Worm (Caenorhabditis elegans): ENCODE results near the gene F55D1.1.

Gene F55D1.1

DNA sequence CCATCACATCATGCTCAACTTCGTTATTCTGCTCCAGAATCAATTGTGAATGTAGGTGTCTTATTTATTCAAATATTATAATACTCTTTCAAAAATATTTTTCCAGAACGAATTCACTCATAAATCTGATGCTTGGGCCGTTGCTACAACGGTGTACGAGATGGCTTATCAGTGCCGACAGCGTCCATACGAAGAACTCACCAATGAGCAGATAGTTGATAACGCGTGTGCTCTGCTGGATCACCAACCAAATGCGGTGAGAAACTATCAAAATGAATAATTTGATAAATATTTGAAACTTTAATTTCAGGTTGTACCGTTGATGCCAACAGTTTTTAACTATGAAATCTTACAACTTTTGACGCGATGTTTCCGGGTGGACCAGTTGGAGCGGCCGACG is 24.0 kb upstream of the F55D1.1 start:
- no peak for TF ChIP-seq nhr-12 (tag; optimal IDR thresholded peaks at IDR 0.05)
- no peak for TF ChIP-seq lsy-2 (tag; optimal IDR thresholded peaks at IDR 0.05)
- no peak for TF ChIP-seq nhr-2 (tag; optimal IDR thresholded peaks at IDR 0.05)
- no peak for TF ChIP-seq sem-2 (GFP tag; optimal IDR thresholded peaks at IDR 0.05)
- no peak for TF ChIP-seq hlh-1 (tag; optimal IDR thresholded peaks at IDR 0.05)
- no peak for TF ChIP-seq nhr-76 (tag; optimal IDR thresholded peaks at IDR 0.05)
- TF ChIP-seq ceh-43 (GFP tag; optimal IDR thresholded peaks at IDR 0.05) = no peak
- no peak for TF ChIP-seq unc-120 (tag; optimal IDR thresholded peaks at IDR 0.05; ENCODE audit: poor library complexity, severe bottlenecking)
- TF ChIP-seq nhr-28 (tag; optimal IDR thresholded peaks at IDR 0.05) = no peak
- no peak for TF ChIP-seq M03D4.4 (tag; optimal IDR thresholded peaks at IDR 0.05)
- no peak for TF ChIP-seq ceh-39 (tag; optimal IDR thresholded peaks at IDR 0.05)

DNA sequence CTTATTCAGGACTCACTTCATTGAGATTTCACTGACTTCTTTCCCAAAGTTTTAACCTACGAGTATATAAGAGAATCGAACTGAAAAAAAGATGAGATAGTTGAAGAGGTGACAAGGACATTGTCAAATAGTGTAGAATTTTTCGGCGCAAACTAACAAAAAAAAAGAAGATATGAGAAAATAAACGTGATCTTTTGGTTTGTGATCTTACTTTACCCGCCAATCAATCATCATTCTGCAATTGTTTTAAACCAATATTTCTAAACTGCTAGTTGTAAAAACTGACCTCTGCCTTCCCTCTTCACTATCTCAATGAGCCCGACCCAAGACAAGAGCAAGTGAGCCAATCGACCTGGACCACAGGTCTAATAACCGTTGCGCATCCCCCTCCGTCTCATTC is 23.5 kb upstream of the F55D1.1 start:
- no peak for TF ChIP-seq nhr-237 (tag; optimal IDR thresholded peaks at IDR 0.05)
- TF ChIP-seq sem-2 (GFP tag; optimal IDR thresholded peaks at IDR 0.05) = no peak
- TF ChIP-seq hlh-1 (tag; optimal IDR thresholded peaks at IDR 0.05) = no peak
- TF ChIP-seq zip-8 (tag; optimal IDR thresholded peaks at IDR 0.05) = no peak
- TF ChIP-seq nhr-76 (tag; optimal IDR thresholded peaks at IDR 0.05) = no peak

DNA sequence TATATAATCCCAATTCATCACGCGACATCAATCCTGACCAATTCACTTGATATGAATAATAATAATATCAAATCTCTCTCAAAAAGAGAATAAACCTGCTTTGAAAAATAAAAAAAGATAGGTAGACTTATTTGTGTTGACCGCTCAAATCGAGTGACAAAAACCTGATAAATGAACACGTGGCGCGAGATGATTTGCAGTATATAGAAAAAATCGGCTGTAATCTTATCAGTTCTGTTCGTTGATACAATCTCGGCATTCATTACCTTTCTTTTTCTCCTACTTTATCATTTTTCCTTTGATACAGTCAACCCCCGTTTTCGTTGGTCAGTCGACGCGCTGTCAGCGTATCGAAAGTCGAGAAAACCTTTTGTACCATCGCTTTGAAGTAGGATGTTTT is 22.3 kb upstream of the F55D1.1 start:
- no peak for TF ChIP-seq nhr-76 (tag; optimal IDR thresholded peaks at IDR 0.05)
- TF ChIP-seq flh-1 (GFP tag; optimal IDR thresholded peaks at IDR 0.05) = no peak
- TF ChIP-seq unc-62 (GFP tag; optimal IDR thresholded peaks at IDR 0.05) = no peak
- no peak for TF ChIP-seq nhr-2 (tag; optimal IDR thresholded peaks at IDR 0.05)
- no peak for TF ChIP-seq sptf-1 (tag; optimal IDR thresholded peaks at IDR 0.05)
- no peak for TF ChIP-seq ztf-11 (tag; optimal IDR thresholded peaks at IDR 0.05)
- TF ChIP-seq pha-4 (tag; optimal IDR thresholded peaks at IDR 0.05) = no peak
- no peak for TF ChIP-seq unc-120 (tag; optimal IDR thresholded peaks at IDR 0.05; ENCODE audit: poor library complexity, severe bottlenecking)
- TF ChIP-seq nhr-28 (tag; optimal IDR thresholded peaks at IDR 0.05) = no peak
- no peak for TF ChIP-seq nhr-237 (tag; optimal IDR thresholded peaks at IDR 0.05)
- no peak for TF ChIP-seq cnd-1 (tag; optimal IDR thresholded peaks at IDR 0.05)
- no peak for TF ChIP-seq elt-1 (tag; optimal IDR thresholded peaks at IDR 0.05; ENCODE audit: borderline replicate concordance, insufficient read depth)
- TF ChIP-seq tbx-8 (GFP tag; optimal IDR thresholded peaks at IDR 0.05) = no peak
- TF ChIP-seq ceh-83 (GFP tag; optimal IDR thresholded peaks at IDR 0.05) = no peak
- TF ChIP-seq drap-1 (GFP tag; optimal IDR thresholded peaks at IDR 0.05) = no peak
- TF ChIP-seq snpc-4 (tag; optimal IDR thresholded peaks at IDR 0.05) = no peak
- no peak for TF ChIP-seq ceh-39 (tag; optimal IDR thresholded peaks at IDR 0.05)
- no peak for TF ChIP-seq ces-1 (GFP tag; optimal IDR thresholded peaks at IDR 0.05)

DNA sequence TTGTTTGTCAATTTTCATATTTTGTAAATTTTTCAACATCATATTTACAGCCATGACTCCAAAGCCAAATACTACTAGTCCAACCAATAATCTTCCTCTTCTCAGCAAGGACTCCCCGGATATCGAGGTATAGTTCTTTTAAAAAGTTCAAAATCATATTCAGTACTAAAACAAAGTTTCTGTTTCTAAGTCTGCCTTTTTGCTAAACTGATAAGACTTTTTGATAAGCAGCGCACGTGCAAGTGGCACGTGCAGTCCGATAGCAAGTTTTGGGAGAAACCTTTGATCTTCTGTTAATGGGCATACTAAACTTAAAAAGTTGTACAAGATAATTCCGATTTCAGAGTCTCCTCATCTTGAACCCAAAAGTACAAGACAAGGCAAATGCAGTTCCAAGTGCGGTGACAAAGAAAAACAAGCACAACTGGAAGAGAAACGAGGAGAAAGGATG is 21.8 kb upstream of the F55D1.1 start, which contains the start of gene dpyd-1:
Gene dpyd-1 (plus strand): TSS at position 51 of the 451 bp plus-strand sequence.
- TF ChIP-seq nhr-2 (tag; optimal IDR thresholded peaks at IDR 0.05) (no peak), lin-32 (GFP tag; optimal IDR thresholded peaks at IDR 0.05) (no peak), cnd-1 (tag; optimal IDR thresholded peaks at IDR 0.05) (no peak), ceh-43 (GFP tag; optimal IDR thresholded peaks at IDR 0.05) (no peak), flh-1 (GFP tag; optimal IDR thresholded peaks at IDR 0.05) (no peak), pha-4 (tag; optimal IDR thresholded peaks at IDR 0.05) (no peak), ham-2 (GFP tag; optimal IDR thresholded peaks at IDR 0.05) (no peak), mep-1 (tag; optimal IDR thresholded peaks at IDR 0.05) (no peak), blmp-1 (tag; optimal IDR thresholded peaks at IDR 0.05) (no peak), ztf-11 (tag; optimal IDR thresholded peaks at IDR 0.05) (no peak), M03D4.4 (tag; optimal IDR thresholded peaks at IDR 0.05) (no peak), unc-120 (tag; optimal IDR thresholded peaks at IDR 0.05; ENCODE audit: poor library complexity, severe bottlenecking) (no peak), drap-1 (GFP tag; optimal IDR thresholded peaks at IDR 0.05) (no peak), mls-2 (tag; optimal IDR thresholded peaks at IDR 0.05) (no peak), nhr-237 (tag; optimal IDR thresholded peaks at IDR 0.05) (no peak), elt-1 (tag; optimal IDR thresholded peaks at IDR 0.05; ENCODE audit: borderline replicate concordance, insufficient read depth) (no peak), nhr-76 (tag; optimal IDR thresholded peaks at IDR 0.05) (no peak), unc-39 (tag; optimal IDR thresholded peaks at IDR 0.05) (no peak), ces-1 (GFP tag; optimal IDR thresholded peaks at IDR 0.05) (no peak), zip-8 (tag; optimal IDR thresholded peaks at IDR 0.05) (no peak)
